Worm (Caenorhabditis elegans): ENCODE results near the gene F10D7.10.

F10D7.10 gene

DNA sequence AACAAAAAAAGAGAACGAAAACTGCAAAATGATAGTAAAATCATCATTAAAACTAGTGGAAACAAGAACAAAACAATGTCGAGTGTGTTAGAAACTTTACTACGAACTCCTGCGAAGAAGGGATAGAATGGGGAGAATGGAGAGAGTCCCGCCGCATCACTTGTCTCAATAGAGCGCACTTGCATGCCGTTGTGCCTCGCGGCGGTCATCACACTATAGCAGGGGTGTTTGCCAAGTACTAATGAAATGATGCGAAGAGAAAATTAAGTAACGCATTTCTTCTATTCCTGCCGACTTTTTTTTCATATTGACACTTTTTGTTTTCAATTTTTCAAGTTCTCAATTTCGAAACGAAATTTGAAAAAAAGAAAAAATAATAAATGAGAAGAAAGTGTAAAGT is 12.6 kb upstream of the F10D7.10 start (continued):
- peak; percentile 80 for TF ChIP-seq sma-3 (GFP tag; optimal IDR thresholded peaks at IDR 0.05)
- TF ChIP-seq nhr-10 (tag; optimal IDR thresholded peaks at IDR 0.05) = no peak
- TF ChIP-seq unc-55 (GFP tag; optimal IDR thresholded peaks at IDR 0.05) = peak; percentile 86

DNA sequence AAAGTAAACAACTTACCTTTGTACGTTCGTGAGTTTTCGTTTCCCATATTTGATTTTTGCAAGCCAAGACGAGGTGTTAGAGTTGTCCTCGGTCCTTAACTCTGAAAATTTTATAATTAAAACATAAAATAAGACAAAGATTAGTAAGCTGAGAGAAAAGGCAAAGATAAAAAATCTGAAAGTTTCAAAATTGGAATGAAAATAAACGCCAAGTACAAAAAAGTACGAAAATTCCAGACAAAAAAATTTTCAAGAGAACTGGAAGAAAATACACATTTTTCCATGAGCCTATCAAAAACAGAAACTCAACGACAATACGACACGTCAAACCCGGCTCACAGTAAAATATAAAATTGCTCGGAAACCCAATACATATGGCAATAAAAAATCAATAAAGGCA is 11.9 kb upstream of the F10D7.10 start, which contains the start of gene F10D7.5:
Gene F10D7.5, minus strand, starts transcription at position 101 of the 400 bp plus-strand sequence.
- TF ChIP-seq zag-1 (tag; optimal IDR thresholded peaks at IDR 0.05) (no peak), sma-9 (GFP tag; optimal IDR thresholded peaks at IDR 0.05) (no peak), sma-9 (tag; optimal IDR thresholded peaks at IDR 0.05) (no peak), alr-1 (tag; optimal IDR thresholded peaks at IDR 0.05) (no peak), nhr-129 (tag; optimal IDR thresholded peaks at IDR 0.05) (no peak), lin-13 (GFP tag; optimal IDR thresholded peaks at IDR 0.05) (no peak)

DNA sequence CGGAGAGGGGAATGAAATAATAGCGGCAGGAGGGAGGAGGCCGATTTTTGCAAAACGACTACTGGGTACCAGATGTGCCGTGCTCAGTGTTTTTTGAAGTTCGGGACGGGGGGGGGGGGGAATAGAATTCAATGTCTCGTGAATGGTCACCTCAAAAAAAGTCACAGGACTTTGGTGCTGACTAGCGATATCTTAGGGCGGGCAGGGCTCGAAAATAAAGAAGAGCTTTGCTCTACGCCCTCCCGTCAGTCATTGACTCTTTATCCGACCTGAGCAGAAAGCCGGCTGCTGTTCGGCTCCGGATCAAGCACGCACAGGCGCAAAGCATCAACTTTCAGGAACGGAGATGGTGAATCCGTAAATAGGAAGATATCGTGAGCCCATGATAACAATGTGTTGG is 11.0 kb upstream of the F10D7.10 start:
- no peak for TF ChIP-seq ztf-11 (tag; optimal IDR thresholded peaks at IDR 0.05)
- TF ChIP-seq zag-1 (tag; optimal IDR thresholded peaks at IDR 0.05) = no peak
- TF ChIP-seq R02D3.7 (tag; optimal IDR thresholded peaks at IDR 0.05) = no peak
- TF ChIP-seq nhr-237 (tag; optimal IDR thresholded peaks at IDR 0.05) = no peak
- no peak for TF ChIP-seq nhr-129 (tag; optimal IDR thresholded peaks at IDR 0.05)
- no peak for TF ChIP-seq elt-3 (tag; optimal IDR thresholded peaks at IDR 0.05)
- TF ChIP-seq ceh-16 (tag; optimal IDR thresholded peaks at IDR 0.05) = no peak
- no peak for TF ChIP-seq ztf-4 (tag; optimal IDR thresholded peaks at IDR 0.05)
- no peak for TF ChIP-seq ceh-82 (tag; optimal IDR thresholded peaks at IDR 0.05)
- TF ChIP-seq sma-3 (GFP tag; optimal IDR thresholded peaks at IDR 0.05) = no peak
- no peak for TF ChIP-seq nhr-12 (tag; optimal IDR thresholded peaks at IDR 0.05)

DNA sequence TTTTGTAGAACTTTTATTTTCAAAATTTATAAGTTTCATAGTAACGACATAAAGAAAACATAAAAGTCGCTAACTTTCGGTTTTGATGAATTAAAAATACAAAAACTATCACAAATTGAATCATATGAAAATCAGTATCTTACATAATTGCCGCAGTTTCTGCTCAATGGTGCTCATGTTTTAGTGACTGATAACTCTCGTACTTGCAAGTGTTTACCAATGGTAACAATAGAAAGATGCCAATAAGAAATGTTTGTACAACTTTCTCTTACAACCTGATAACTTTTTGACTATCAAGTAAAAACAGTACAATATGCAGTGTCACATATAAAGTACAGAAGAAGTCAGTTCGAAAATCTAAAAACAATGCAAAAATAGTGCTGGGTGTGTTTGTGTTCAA is 6.6 kb upstream of the F10D7.10 start:
- TF ChIP-seq ztf-4 (tag; optimal IDR thresholded peaks at IDR 0.05) = no peak
- TF ChIP-seq nhr-11 (tag; optimal IDR thresholded peaks at IDR 0.05) = no peak
- TF ChIP-seq lsy-2 (tag; optimal IDR thresholded peaks at IDR 0.05) = no peak
- no peak for TF ChIP-seq nhr-25 (tag; optimal IDR thresholded peaks at IDR 0.05)
- no peak for TF ChIP-seq dmd-4 (tag; optimal IDR thresholded peaks at IDR 0.05)
- no peak for TF ChIP-seq ceh-82 (tag; optimal IDR thresholded peaks at IDR 0.05)
- no peak for TF ChIP-seq nhr-21 (tag; optimal IDR thresholded peaks at IDR 0.05)
- TF ChIP-seq nhr-23 (tag; optimal IDR thresholded peaks at IDR 0.05) = no peak
- no peak for TF ChIP-seq zag-1 (tag; optimal IDR thresholded peaks at IDR 0.05)
- TF ChIP-seq mbf-1 (tag; optimal IDR thresholded peaks at IDR 0.05) = no peak
- no peak for TF ChIP-seq nhr-77 (tag; optimal IDR thresholded peaks at IDR 0.05)
- no peak for TF ChIP-seq nhr-6 (tag; optimal IDR thresholded peaks at IDR 0.05)
- no peak for TF ChIP-seq sma-9 (GFP tag; optimal IDR thresholded peaks at IDR 0.05)
- no peak for TF ChIP-seq sma-9 (tag; optimal IDR thresholded peaks at IDR 0.05)
- no peak for TF ChIP-seq elt-1 (tag; optimal IDR thresholded peaks at IDR 0.05)
- no peak for TF ChIP-seq blmp-1 (tag; optimal IDR thresholded peaks at IDR 0.05; ENCODE audit: insufficient read depth)
- no peak for TF ChIP-seq ama-1 (optimal IDR thresholded peaks at IDR 0.05)

DNA sequence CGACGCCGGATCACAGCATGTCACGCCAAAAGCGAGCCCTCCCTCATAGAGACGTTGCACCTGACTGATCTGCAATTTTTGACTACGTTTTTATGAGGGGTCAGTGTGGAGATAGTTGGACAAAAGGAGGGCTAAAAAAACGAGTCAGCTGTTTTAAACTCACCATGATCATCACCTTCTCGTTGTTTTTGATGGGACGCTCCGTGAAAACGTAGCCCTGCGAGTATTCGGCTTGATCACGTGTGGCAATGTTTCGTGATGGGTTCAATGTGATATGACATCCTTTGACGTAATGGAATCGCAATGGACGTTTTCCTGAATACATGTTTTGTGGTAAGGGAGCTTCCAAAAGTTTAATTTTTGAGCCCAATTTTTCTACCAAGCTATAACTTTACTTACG is 5.5 kb upstream of the F10D7.10 start:
- TF ChIP-seq nhr-23 (tag; optimal IDR thresholded peaks at IDR 0.05) (no peak), ama-1 (optimal IDR thresholded peaks at IDR 0.05) (no peak), unc-55 (GFP tag; optimal IDR thresholded peaks at IDR 0.05) (no peak), nhr-129 (tag; optimal IDR thresholded peaks at IDR 0.05) (peak; percentile 83), nhr-11 (tag; optimal IDR thresholded peaks at IDR 0.05) (no peak), nhr-6 (tag; optimal IDR thresholded peaks at IDR 0.05) (no peak), ZK546.5 (tag; optimal IDR thresholded peaks at IDR 0.05) (no peak), unc-62 (GFP tag; optimal IDR thresholded peaks at IDR 0.05) (no peak)

DNA sequence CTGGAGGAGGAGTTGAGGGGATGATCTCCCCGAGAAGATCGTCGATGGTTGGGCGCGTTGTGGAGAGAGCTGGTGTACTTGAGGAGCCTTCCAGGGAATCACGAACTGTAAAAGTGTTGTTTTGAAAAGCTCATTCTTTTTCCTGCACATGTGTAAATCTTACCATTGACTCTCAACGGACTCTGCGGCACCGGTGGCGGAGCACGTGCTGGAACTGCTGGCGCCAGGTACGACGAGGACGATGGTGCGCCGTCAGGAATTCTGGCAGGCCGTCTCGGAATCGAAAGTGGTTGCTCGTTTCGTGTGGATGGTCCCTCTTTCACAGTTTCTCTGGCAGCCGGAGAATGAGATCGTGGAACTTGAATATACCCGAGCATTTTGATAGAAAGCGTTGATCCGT is 4.8 kb upstream of the F10D7.10 start:
- TF ChIP-seq unc-39 (tag; optimal IDR thresholded peaks at IDR 0.05) (no peak), nhr-129 (tag; optimal IDR thresholded peaks at IDR 0.05) (no peak), ceh-82 (tag; optimal IDR thresholded peaks at IDR 0.05) (no peak), ama-1 (optimal IDR thresholded peaks at IDR 0.05) (no peak), sma-3 (GFP tag; optimal IDR thresholded peaks at IDR 0.05) (no peak), nhr-10 (tag; optimal IDR thresholded peaks at IDR 0.05) (no peak), lsy-2 (tag; optimal IDR thresholded peaks at IDR 0.05) (no peak), ZK546.5 (tag; optimal IDR thresholded peaks at IDR 0.05) (no peak), lin-13 (GFP tag; optimal IDR thresholded peaks at IDR 0.05) (no peak), elt-1 (tag; optimal IDR thresholded peaks at IDR 0.05) (no peak), sma-9 (GFP tag; optimal IDR thresholded peaks at IDR 0.05) (no peak), sma-9 (tag; optimal IDR thresholded peaks at IDR 0.05) (no peak), nhr-21 (tag; optimal IDR thresholded peaks at IDR 0.05) (no peak), crh-2 (tag; optimal IDR thresholded peaks at IDR 0.05) (no peak), mdl-1 (tag; optimal IDR thresholded peaks at IDR 0.05) (no peak), ceh-16 (tag; optimal IDR thresholded peaks at IDR 0.05) (no peak), nhr-237 (tag; optimal IDR thresholded peaks at IDR 0.05) (no peak), fos-1 (tag; optimal IDR thresholded peaks at IDR 0.05) (no peak), snpc-4 (tag; optimal IDR thresholded peaks at IDR 0.05) (no peak), unc-55 (GFP tag; optimal IDR thresholded peaks at IDR 0.05) (no peak), gmeb-1 (tag; optimal IDR thresholded peaks at IDR 0.05) (no peak)
